Worm (Caenorhabditis elegans): ENCODE measurements around the gene srg-39.

The srg-39 gene

ce11 chrV:11164475-11164874 is 12.2 kb upstream of the srg-39 start, which contains the start of gene srg-40:
srg-40 (minus strand) TSS chrV:11164575.
- no peak for TF ChIP-seq egl-43 (GFP tag; IDR thresholded peaks at IDR 0.05)

ce11 chrV:11161791-11162190 is 9.6 kb upstream of the srg-39 start, which contains the start of gene srg-41:
srg-41 (minus strand) TSS chrV:11161891.
- TF ChIP-seq nhr-48 (tag; optimal IDR thresholded peaks at IDR 0.05) (no peak), lin-38 (GFP tag; IDR thresholded peaks at IDR 0.05) (no peak), ZK337.2 (GFP tag; IDR thresholded peaks at IDR 0.05) (no peak), T20F7.1 (GFP tag; optimal IDR thresholded peaks at IDR 0.05) (no peak), pha-4 (GFP tag; IDR thresholded peaks at IDR 0.05) (no peak), pha-4 (tag; optimal IDR thresholded peaks at IDR 0.05) (no peak), lim-7 (GFP tag; IDR thresholded peaks at IDR 0.05) (no peak), lin-39 (tag; optimal IDR thresholded peaks at IDR 0.05) (no peak), zag-1 (tag; optimal IDR thresholded peaks at IDR 0.05) (no peak), aly-2 (tag; optimal IDR thresholded peaks at IDR 0.05) (no peak), madf-5 (GFP tag; IDR thresholded peaks at IDR 0.05) (no peak), mep-1 (tag; optimal IDR thresholded peaks at IDR 0.05) (no peak), daf-12 (tag; optimal IDR thresholded peaks at IDR 0.05) (no peak), nhr-111 (GFP tag; optimal IDR thresholded peaks at IDR 0.05) (no peak), ceh-20 (GFP tag; IDR thresholded peaks at IDR 0.05) (no peak), php-3 (GFP tag; IDR thresholded peaks at IDR 0.05) (no peak)

- TF ChIP-seq mep-1 (tag; optimal IDR thresholded peaks at IDR 0.05): no peak
- no peak for TF ChIP-seq nhr-41 (GFP tag; IDR thresholded peaks at IDR 0.05)
- TF ChIP-seq zip-2 (tag; optimal IDR thresholded peaks at IDR 0.05): no peak
- TF ChIP-seq ztf-7 (tag; optimal IDR thresholded peaks at IDR 0.05): no peak
- TF ChIP-seq egl-27 (tag; optimal IDR thresholded peaks at IDR 0.05): no peak
- TF ChIP-seq nhr-6 (tag; optimal IDR thresholded peaks at IDR 0.05): no peak
- TF ChIP-seq vab-7 (GFP tag; IDR thresholded peaks at IDR 0.05): no peak
- no peak for TF ChIP-seq aha-1 (tag)
- no peak for TF ChIP-seq ztf-11 (tag; optimal IDR thresholded peaks at IDR 0.05)
- TF ChIP-seq ZK337.2 (GFP tag; IDR thresholded peaks at IDR 0.05): no peak
- no peak for TF ChIP-seq saeg-2 (GFP tag; IDR thresholded peaks at IDR 0.05)
- TF ChIP-seq mxl-3 (GFP tag; optimal IDR thresholded peaks at IDR 0.05): no peak
- TF ChIP-seq nhr-102 (tag; optimal IDR thresholded peaks at IDR 0.05): no peak
- no peak for TF ChIP-seq gei-8 (GFP tag; optimal IDR thresholded peaks at IDR 0.05)
- no peak for TF ChIP-seq dpl-1 (GFP tag; optimal IDR thresholded peaks at IDR 0.05)
- no peak for TF ChIP-seq pha-4 (GFP tag; IDR thresholded peaks at IDR 0.05)
- TF ChIP-seq pha-4 (tag; optimal IDR thresholded peaks at IDR 0.05): no peak
- no peak for TF ChIP-seq unc-62 (GFP tag; optimal IDR thresholded peaks at IDR 0.05 in 1 of 2)
- no peak for TF ChIP-seq unc-62 (tag; optimal IDR thresholded peaks at IDR 0.05)
- no peak for TF ChIP-seq ceh-32 (tag; optimal IDR thresholded peaks at IDR 0.05; ENCODE audit: poor library complexity)
- no peak for TF ChIP-seq ces-1 (GFP tag; optimal IDR thresholded peaks at IDR 0.05)
- TF ChIP-seq F44E2.7 (GFP tag; IDR thresholded peaks at IDR 0.05): no peak
Observed at ce11 chrV:11157947-11158346, 5.7 kb upstream of the srg-39 start, which contains the start of gene srg-42. srg-42 (minus strand) TSS chrV:11158047.

ce11 chrV:11156589-11156988 is 4.4 kb upstream of the srg-39 start:
- no peak for TF ChIP-seq nhr-10 (tag; optimal IDR thresholded peaks at IDR 0.05)
- TF ChIP-seq lsy-2 (tag; optimal IDR thresholded peaks at IDR 0.05): no peak
- no peak for TF ChIP-seq ctbp-1 (GFP tag; IDR thresholded peaks at IDR 0.05)
- no peak for TF ChIP-seq fos-1 (tag; optimal IDR thresholded peaks at IDR 0.05)
- TF ChIP-seq ceh-82 (tag; optimal IDR thresholded peaks at IDR 0.05): no peak
- no peak for TF ChIP-seq ZK337.2 (GFP tag; IDR thresholded peaks at IDR 0.05)
- no peak for TF ChIP-seq dmd-8 (GFP tag; IDR thresholded peaks at IDR 0.05)
- TF ChIP-seq nhr-42 (GFP tag; IDR thresholded peaks at IDR 0.05): no peak
- no peak for TF ChIP-seq skn-1 (tag; optimal IDR thresholded peaks at IDR 0.05)
- no peak for TF ChIP-seq mdt-29 (GFP tag; IDR thresholded peaks at IDR 0.05)
- TF ChIP-seq madf-5 (GFP tag; IDR thresholded peaks at IDR 0.05): no peak
